Worm (Caenorhabditis elegans) whole organism, mixed stage, embryonic: ENCODE measurements around the gene C05D12.7.

Experiments used
- blmp-1 ChIP-seq: fragments of 150-350 bp; optimal IDR thresholded peaks from 2 replicates; lab custom pipeline; 2014; ENCODE audit warnings: missing biosample characterization, missing genetic modification characterization
- ces-1 ChIP-seq: fragments of 150-350 bp; optimal IDR thresholded peaks from 2 replicates; lab custom pipeline; 2014; ENCODE audit warnings: missing biosample characterization, missing genetic modification reagents, missing genetic modification characterization
- elt-1 ChIP-seq: sonication (generic microtip); optimal IDR thresholded peaks from 2 replicates; lab custom pipeline; 2017; ENCODE audit warnings: missing genetic modification characterization, mild to moderate bottlenecking, missing compliant biosample characterization, antibody characterized with exemption, moderate library complexity, borderline replicate concordance; ENCODE audit not compliant: insufficient read depth
- lsy-2 ChIP-seq: fragments of 150-350 bp; optimal IDR thresholded peaks from 2 replicates; lab custom pipeline; 2014; ENCODE audit warnings: missing biosample characterization, missing genetic modification characterization
- nhr-237 ChIP-seq: fragments of 150-350 bp; optimal IDR thresholded peaks from 2 replicates; lab custom pipeline; 2014; ENCODE audit warnings: missing biosample characterization, missing genetic modification characterization
- nhr-28 ChIP-seq: fragments of 150-350 bp; optimal IDR thresholded peaks from 2 replicates; lab custom pipeline; 2014; ENCODE audit warnings: missing biosample characterization, missing genetic modification characterization
- snpc-4 ChIP-seq: fragments of 150-350 bp; optimal IDR thresholded peaks from 2 replicates; lab custom pipeline; 2014; ENCODE audit warnings: missing biosample characterization, missing genetic modification characterization
- zip-8 ChIP-seq: fragments of 150-350 bp; optimal IDR thresholded peaks from 2 replicates; lab custom pipeline; 2014; ENCODE audit warnings: missing biosample characterization, missing genetic modification characterization

ce11 chrII:11448753-11449152 is 38.9 kb downstream of the C05D12.7 start, which contains the start of gene W02B12.1:
- no peak for TF ChIP-seq ces-1
- TF ChIP-seq nhr-28, result no peak
- TF ChIP-seq lsy-2 (tag; lab: Kevin White, UChicago), result no peak
- no peak for TF ChIP-seq nhr-237
- TF ChIP-seq zip-8 (tag; lab: Kevin White, UChicago), result no peak
- TF ChIP-seq snpc-4, result no peak
- no peak for TF ChIP-seq elt-1
- no peak for TF ChIP-seq blmp-1 (tag; lab: Kevin White, UChicago)
